Worm (Caenorhabditis elegans): Measurements from ENCODE around the gene F59A1.6.

ce11 chrV:17699097-17699496, 14.2 kb downstream of the F59A1.6 start, which contains the start of gene Y26G10.4:
- no peak for TF ChIP-seq dmd-4 (tag; optimal IDR thresholded peaks at IDR 0.05)
- no peak for TF ChIP-seq nhr-77 (tag; optimal IDR thresholded peaks at IDR 0.05)
- TF ChIP-seq aly-2 (tag; optimal IDR thresholded peaks at IDR 0.05): no peak
- no peak for TF ChIP-seq zag-1 (tag; optimal IDR thresholded peaks at IDR 0.05)
- TF ChIP-seq F13H6.1 (tag; optimal IDR thresholded peaks at IDR 0.05): no peak
- TF ChIP-seq unc-39 (tag; optimal IDR thresholded peaks at IDR 0.05): no peak
- TF ChIP-seq ceh-16 (tag; optimal IDR thresholded peaks at IDR 0.05): no peak
- TF ChIP-seq nhr-11 (tag; optimal IDR thresholded peaks at IDR 0.05): no peak
- TF ChIP-seq ama-1 (optimal IDR thresholded peaks at IDR 0.05): no peak
- no peak for TF ChIP-seq snpc-4 (tag; optimal IDR thresholded peaks at IDR 0.05)
- no peak for TF ChIP-seq mdl-1 (tag; optimal IDR thresholded peaks at IDR 0.05)
- TF ChIP-seq ztf-11 (tag; optimal IDR thresholded peaks at IDR 0.05): no peak
- TF ChIP-seq nhr-12 (tag; optimal IDR thresholded peaks at IDR 0.05): no peak
- TF ChIP-seq ztf-4 (tag; optimal IDR thresholded peaks at IDR 0.05): no peak
